Fruit fly (Drosophila melanogaster) whole organism, embryonic: ENCODE data around the gene CG43291.

Source experiments
- Atf6 ChIP-seq: fragments of 200-800 bp; sonication (Bioruptor generic); IDR thresholded peaks from 2 replicates; pipeline ENCODE4 v1.3.6; 2022; ENCODE audit warnings: missing biosample characterization, missing genetic modification characterization
- CG10147 ChIP-seq: fragments of 200-800 bp; sonication (Bioruptor generic); optimal IDR thresholded peaks from 2 replicates; lab custom pipeline; 2019; ENCODE audit warnings: missing biosample characterization, mild to moderate bottlenecking, missing genetic modification characterization, moderate library complexity
- CG10209 ChIP-seq: fragments of 200-800 bp; sonication (Bioruptor generic); optimal IDR thresholded peaks from 3 replicates; lab custom pipeline; 2017; ENCODE audit warnings: missing biosample characterization, mild to moderate bottlenecking, missing genetic modification characterization, missing genetic modification reagents
- CG10321 ChIP-seq: fragments of 200-800 bp; sonication (Bioruptor generic); IDR thresholded peaks from 2 replicates; pipeline ENCODE4 v1.3.6; 2022; ENCODE audit warnings: missing biosample characterization, missing genetic modification characterization
- CG10979 ChIP-seq: fragments of 200-800 bp; sonication (Bioruptor generic); optimal IDR thresholded peaks from 2 replicates; lab custom pipeline; 2018; ENCODE audit warnings: missing biosample characterization, mild to moderate bottlenecking, missing genetic modification characterization, moderate library complexity
- CG11456 ChIP-seq: fragments of 200-800 bp; sonication (Bioruptor generic); IDR thresholded peaks from 3 replicates; pipeline ENCODE4 v1.3.6; 2022; ENCODE audit warnings: missing biosample characterization, missing genetic modification characterization
- CG11504 ChIP-seq: fragments of 200-800 bp; sonication (Bioruptor generic); optimal IDR thresholded peaks from 3 replicates; lab custom pipeline; 2019; ENCODE audit warnings: missing biosample characterization, mild to moderate bottlenecking, missing genetic modification characterization, moderate library complexity
- CG12299 ChIP-seq: fragments of 200-800 bp; sonication (Bioruptor generic); optimal IDR thresholded peaks from 2 replicates; lab custom pipeline; 2018; ENCODE audit warnings: missing biosample characterization, mild to moderate bottlenecking, missing genetic modification characterization
- CG16815 ChIP-seq: fragments of 200-800 bp; sonication (Bioruptor generic); optimal IDR thresholded peaks from 3 replicates; lab custom pipeline; 2017; ENCODE audit warnings: missing biosample characterization, mild to moderate bottlenecking, missing genetic modification characterization
- CG17829 ChIP-seq: fragments of 200-800 bp; optimal IDR thresholded peaks from 2 replicates; lab custom pipeline; 2019; ENCODE audit warnings: missing biosample characterization, mild to moderate bottlenecking, missing genetic modification characterization, moderate library complexity
- CG18619 ChIP-seq: fragments of 200-800 bp; sonication (Bioruptor generic); optimal IDR thresholded peaks from 3 replicates; lab custom pipeline; 2017; ENCODE audit warnings: missing biosample characterization, mild to moderate bottlenecking, missing genetic modification characterization
- CG32767 ChIP-seq: fragments of 200-800 bp; sonication (Bioruptor generic); IDR thresholded peaks from 2 replicates; pipeline ENCODE4 v1.3.6; 2022; ENCODE audit warnings: missing biosample characterization, missing genetic modification characterization
- CG4617 ChIP-seq: fragments of 200-800 bp; sonication (Bioruptor generic); optimal IDR thresholded peaks from 3 replicates; lab custom pipeline; 2016; ENCODE audit warnings: missing biosample characterization, missing genetic modification characterization, borderline replicate concordance
- CG8359 ChIP-seq: fragments of 200-800 bp; sonication (Bioruptor generic); optimal IDR thresholded peaks from 2 replicates; lab custom pipeline; 2017; ENCODE audit warnings: missing biosample characterization, mild to moderate bottlenecking, missing genetic modification characterization, borderline replicate concordance
- CG8765 ChIP-seq: fragments of 200-800 bp; sonication (Bioruptor generic); IDR thresholded peaks from 2 replicates; pipeline ENCODE4 v1.3.6; 2022; ENCODE audit warnings: missing biosample characterization, missing genetic modification characterization
- CG9817 ChIP-seq: fragments of 200-800 bp; sonication (Bioruptor generic); optimal IDR thresholded peaks from 2 replicates; lab custom pipeline; 2018; ENCODE audit warnings: missing biosample characterization, mild to moderate bottlenecking, missing genetic modification characterization, moderate library complexity
- CTCF ChIP-seq: fragments of 200-800 bp; sonication (Bioruptor generic); optimal IDR thresholded peaks from 2 replicates; lab custom pipeline; 2017; ENCODE audit warnings: missing biosample characterization, mild to moderate bottlenecking, missing genetic modification characterization, moderate library complexity
- CrebB ChIP-seq: fragments of 200-800 bp; sonication (Bioruptor generic); optimal IDR thresholded peaks from 3 replicates; lab custom pipeline; 2018; ENCODE audit warnings: missing biosample characterization, mild to moderate bottlenecking, missing genetic modification characterization
- D ChIP-seq, 2 experiments: fragments of 200-800 bp in 1 of 2; fragments of >200 bp in 1 of 2; sonication (Bioruptor generic) in 1 of 2; optimal IDR thresholded peaks; 2 replicates in 1 of 2; 3 replicates in 1 of 2; lab custom pipeline; 2017; ENCODE audit warnings: mild to moderate bottlenecking in 1 of 2, missing biosample characterization in 1 of 2, missing genetic modification characterization in 1 of 2, missing genetic modification reagents in 1 of 2
- Dfd ChIP-seq, 2 experiments: fragments of >200 bp; optimal IDR thresholded peaks; 2 replicates each; lab custom pipeline; 2017; ENCODE audit warnings: missing biosample characterization in 2 of 2, missing genetic modification characterization in 2 of 2
- Dref ChIP-seq: fragments of 200-800 bp; sonication (Bioruptor generic); IDR thresholded peaks from 2 replicates; pipeline ENCODE4 v1.3.6; 2022; ENCODE audit warnings: missing biosample characterization, missing genetic modification characterization
- HHEX ChIP-seq: fragments of 200-800 bp; sonication (Bioruptor generic); optimal IDR thresholded peaks from 3 replicates; lab custom pipeline; 2017; ENCODE audit warnings: missing biosample characterization, mild to moderate bottlenecking, missing genetic modification characterization, missing genetic modification reagents
- HLH54F ChIP-seq: fragments of 200-800 bp; sonication (Bioruptor generic); optimal IDR thresholded peaks from 3 replicates; lab custom pipeline; 2016; ENCODE audit warnings: missing biosample characterization, missing genetic modification characterization
- Hr3 ChIP-seq: fragments of 200-800 bp; sonication (Bioruptor generic); optimal IDR thresholded peaks from 3 replicates; lab custom pipeline; 2016; ENCODE audit warnings: missing biosample characterization, missing genetic modification characterization
- MBD-R2 ChIP-seq: fragments of 200-800 bp; sonication (Bioruptor generic); IDR thresholded peaks from 2 replicates; pipeline ENCODE4 v1.3.6; 2022; ENCODE audit warnings: missing biosample characterization, missing genetic modification characterization
- NK7.1 ChIP-seq: fragments of 200-800 bp; sonication (Bioruptor generic); optimal IDR thresholded peaks from 3 replicates; lab custom pipeline; 2016; ENCODE audit warnings: missing biosample characterization, missing genetic modification characterization
- Nf-YA ChIP-seq: fragments of 200-800 bp; sonication (Bioruptor generic); IDR thresholded peaks from 2 replicates; pipeline ENCODE4 v1.3.6; 2022; ENCODE audit warnings: missing biosample characterization, missing genetic modification characterization
- Nf-YB ChIP-seq: fragments of 200-800 bp; sonication (Bioruptor generic); optimal IDR thresholded peaks from 3 replicates; lab custom pipeline; 2019; ENCODE audit warnings: missing biosample characterization, mild to moderate bottlenecking, missing genetic modification characterization, moderate library complexity
- Side ChIP-seq: fragments of 200-800 bp; sonication (Bioruptor generic); optimal IDR thresholded peaks from 2 replicates; lab custom pipeline; 2016; ENCODE audit warnings: missing biosample characterization, missing genetic modification characterization
- Stat92E ChIP-seq, 3 experiments: fragments of >200 bp in 2 of 3; fragments of 200-800 bp in 1 of 3; sonication (Bioruptor generic) in 1 of 3; optimal IDR thresholded peaks; 2 replicates each; lab custom pipeline; 2017 to 2019; ENCODE audit warnings: missing biosample characterization in 3 of 3, missing genetic modification characterization in 3 of 3, mild to moderate bottlenecking in 1 of 3, moderate library complexity in 1 of 3
- TFAM ChIP-seq: fragments of 200-800 bp; sonication (Bioruptor generic); optimal IDR thresholded peaks from 2 replicates; lab custom pipeline; 2017; ENCODE audit warnings: missing biosample characterization, missing genetic modification characterization, inconsistent platforms
- amos ChIP-seq: fragments of 200-800 bp; sonication (Bioruptor generic); IDR thresholded peaks from 2 replicates; pipeline ENCODE4 v1.3.6; 2022; ENCODE audit warnings: missing biosample characterization, missing genetic modification characterization; ENCODE audit not compliant: partially characterized antibody
- ara ChIP-seq: fragments of 200-800 bp; sonication (Bioruptor generic); IDR thresholded peaks from 2 replicates; pipeline ENCODE4 v1.3.6; 2022; ENCODE audit warnings: missing biosample characterization, missing genetic modification characterization
- ash1 ChIP-seq: fragments of 200-800 bp; sonication (Bioruptor generic); optimal IDR thresholded peaks from 2 replicates; lab custom pipeline; 2018; ENCODE audit warnings: missing biosample characterization, mild to moderate bottlenecking, missing genetic modification characterization
- btn ChIP-seq: fragments of 200-800 bp; sonication (Bioruptor generic); optimal IDR thresholded peaks from 2 replicates; lab custom pipeline; 2016; ENCODE audit warnings: missing biosample characterization, missing genetic modification characterization
- cad ChIP-seq: fragments of >200 bp; optimal IDR thresholded peaks from 2 replicates; lab custom pipeline; 2017; ENCODE audit warnings: missing biosample characterization, missing genetic modification characterization
- exex ChIP-seq: fragments of 200-800 bp; sonication (Bioruptor generic); optimal IDR thresholded peaks from 4 replicates; lab custom pipeline; 2018; ENCODE audit warnings: missing biosample characterization, mild to moderate bottlenecking, missing genetic modification characterization, moderate library complexity
- gro ChIP-seq: fragments of 200-800 bp; sonication (Bioruptor generic); optimal IDR thresholded peaks from 2 replicates; lab custom pipeline; 2016; ENCODE audit warnings: missing biosample characterization, missing genetic modification characterization
- kay ChIP-seq: fragments of 200-800 bp; sonication (Bioruptor generic); optimal IDR thresholded peaks from 2 replicates; lab custom pipeline; 2016; ENCODE audit warnings: missing biosample characterization, missing genetic modification characterization
- lmd ChIP-seq: fragments of 200-800 bp; sonication (Bioruptor generic); IDR thresholded peaks from 2 replicates; pipeline ENCODE4 v1.3.6; 2022; ENCODE audit warnings: missing biosample characterization, missing genetic modification characterization
- lov ChIP-seq, 2 experiments: fragments of 200-800 bp in 1 of 2; fragments of >200 bp in 1 of 2; sonication (Bioruptor generic) in 1 of 2; IDR thresholded peaks in 1 of 2; optimal IDR thresholded peaks in 1 of 2; 2 replicates in 1 of 2; 3 replicates in 1 of 2; pipeline versions ENCODE4 v1.3.6 to Lab custom; 2017 to 2022; ENCODE audit warnings: missing biosample characterization in 1 of 2, missing genetic modification characterization in 1 of 2
- nerfin-1 ChIP-seq: fragments of 200-800 bp; sonication (Bioruptor generic); optimal IDR thresholded peaks from 3 replicates; lab custom pipeline; 2019; ENCODE audit warnings: missing biosample characterization, mild to moderate bottlenecking, missing genetic modification characterization, moderate library complexity
- pfk ChIP-seq: fragments of 200-800 bp; sonication (Bioruptor generic); optimal IDR thresholded peaks from 2 replicates; lab custom pipeline; 2018; ENCODE audit warnings: missing biosample characterization, mild to moderate bottlenecking, missing genetic modification characterization, moderate library complexity
- salm ChIP-seq: fragments of 200-800 bp; sonication (Bioruptor generic); optimal IDR thresholded peaks from 2 replicates; lab custom pipeline; 2018; ENCODE audit warnings: missing biosample characterization, mild to moderate bottlenecking, missing genetic modification characterization
- sna ChIP-seq: fragments of 200-800 bp; sonication (Bioruptor generic); IDR thresholded peaks from 2 replicates; pipeline ENCODE4 v1.3.6; 2022; ENCODE audit warnings: missing biosample characterization, missing genetic modification characterization; ENCODE audit not compliant: partially characterized antibody
- so ChIP-seq: fragments of 200-800 bp; sonication (Bioruptor generic); IDR thresholded peaks from 3 replicates; pipeline ENCODE4 v1.3.6; 2022; ENCODE audit warnings: missing biosample characterization, missing genetic modification characterization
- tll ChIP-seq, 2 experiments: fragments of 200-800 bp in 1 of 2; fragments of >200 bp in 1 of 2; sonication (Bioruptor generic) in 1 of 2; optimal IDR thresholded peaks; 2 replicates each; lab custom pipeline; 2017 to 2019; ENCODE audit warnings: missing biosample characterization in 2 of 2, missing genetic modification characterization in 2 of 2, mild to moderate bottlenecking in 1 of 2, moderate library complexity in 1 of 2
- tup ChIP-seq: fragments of 200-800 bp; sonication (Bioruptor generic); optimal IDR thresholded peaks from 2 replicates; lab custom pipeline; 2016; ENCODE audit warnings: missing biosample characterization, mild to moderate bottlenecking, missing genetic modification characterization, moderate library complexity

CG43291 gene

DNA sequence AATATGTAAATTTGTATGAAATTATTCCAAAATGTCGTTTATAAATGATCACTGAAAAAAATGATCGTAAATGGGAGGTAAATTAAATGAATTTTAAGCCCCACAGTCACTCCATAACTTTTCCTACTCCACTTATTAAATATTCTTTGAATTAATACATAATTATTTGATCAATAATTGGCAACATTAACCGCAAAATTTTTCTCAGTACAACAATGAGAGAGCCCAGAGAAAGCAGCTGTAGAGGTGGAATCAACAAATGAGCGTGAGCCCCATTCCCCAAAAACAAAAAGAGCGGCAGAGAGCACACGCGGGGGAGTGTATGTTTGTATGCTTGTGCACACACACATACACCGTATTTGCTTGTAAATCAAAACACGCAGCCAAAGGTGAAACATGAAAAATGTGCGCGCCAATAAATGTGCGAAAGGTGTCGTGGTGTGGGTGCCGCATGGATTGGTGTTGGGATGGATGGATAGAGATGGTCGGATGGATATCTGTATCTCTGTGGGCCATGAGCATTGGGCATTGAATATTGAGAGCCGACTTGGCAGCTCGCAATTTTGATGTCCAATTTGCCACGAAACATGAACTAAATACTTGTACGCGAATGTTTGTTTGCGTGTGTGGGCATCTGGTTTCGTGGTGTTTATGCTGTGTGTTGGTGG, 39.4 kb upstream of the CG43291 start (continued):
- TF ChIP-seq CG10147 (GFP tag; lab: Kevin White, UChicago) (peak; percentile 99), nerfin-1 (tag; lab: Kevin White, UChicago) (peak; percentile 96), CG17829 (tag; lab: Kevin White, UChicago) (peak; percentile 99), exex (tag; lab: Kevin White, UChicago) (peak; percentile 75), Dref (GFP tag; lab: Robert Waterston, UW) (no peak), pfk (no peak), gro (GFP tag; lab: Kevin White, UChicago) (peak; percentile 94), salm (tag; lab: Kevin White, UChicago) (peak; percentile 98), Side (GFP tag; lab: Kevin White, UChicago) (peak; percentile 93), CG10209 (peak; percentile 99), lov (optimal IDR thresholded peaks at IDR 0.05; lab: Kevin White, UChicago) (no peak), lov (GFP tag; IDR thresholded peaks at IDR 0.05; lab: Robert Waterston, UW) (no peak), CG4617 (GFP tag; lab: Kevin White, UChicago) (peak; percentile 98), HHEX (GFP tag; lab: Kevin White, UChicago) (peak; percentile 98), CG18619 (GFP tag; lab: Kevin White, UChicago) (peak; percentile 98), tup (GFP tag; lab: Kevin White, UChicago) (peak; percentile 95), Atf6 (GFP tag; lab: Robert Waterston, UW) (no peak), MBD-R2 (GFP tag; lab: Robert Waterston, UW) (no peak), Hr3 (GFP tag; lab: Kevin White, UChicago) (peak; percentile 99), CTCF (GFP tag; lab: Kevin White, UChicago) (peak; percentile 73), D (optimal IDR thresholded peaks at IDR 0.05; lab: Kevin White, UChicago) (peak; percentile 74), D (GFP tag; optimal IDR thresholded peaks at IDR 0.05; lab: Kevin White, UChicago) (peak; percentile 97), ara (GFP tag; lab: Robert Waterston, UW) (no peak), NK7.1 (peak; percentile 60), Stat92E (GFP tag; optimal IDR thresholded peaks at IDR 0.05; lab: Kevin White, UChicago) (peak in 1 of 3 experiments; percentile 94), ash1 (peak; percentile 71), CG32767 (no peak), CG9817 (tag; lab: Kevin White, UChicago) (peak; percentile 98), Nf-YA (GFP tag; lab: Robert Waterston, UW) (no peak), cad (GFP tag; lab: Kevin White, UChicago) (no peak), CG12299 (tag; lab: Kevin White, UChicago) (peak; percentile 98), CG8359 (GFP tag; lab: Kevin White, UChicago) (peak; percentile 89), CrebB (tag; lab: Kevin White, UChicago) (peak; percentile 98), so (GFP tag; lab: Robert Waterston, UW) (no peak), CG10979 (tag; lab: Kevin White, UChicago) (peak; percentile 98), sna (GFP tag; lab: Robert Waterston, UW) (no peak), CG16815 (GFP tag; lab: Kevin White, UChicago) (peak; percentile 98), lmd (GFP tag; lab: Robert Waterston, UW) (no peak), CG8765 (GFP tag; lab: Robert Waterston, UW) (no peak), CG11456 (GFP tag; lab: Robert Waterston, UW) (no peak), Dfd (GFP tag; optimal IDR thresholded peaks at IDR 0.05; lab: Kevin White, UChicago) (peak in 1 of 2 experiments; percentile 89), CG11504 (tag; lab: Kevin White, UChicago) (peak; percentile 98), kay (GFP tag; lab: Kevin White, UChicago) (peak; percentile 96), CG10321 (GFP tag; lab: Robert Waterston, UW) (no peak), amos (GFP tag; lab: Robert Waterston, UW) (no peak), TFAM (GFP tag; lab: Kevin White, UChicago) (peak; percentile 88), Nf-YB (peak; percentile 90), btn (GFP tag; lab: Kevin White, UChicago) (peak; percentile 75), HLH54F (GFP tag; lab: Kevin White, UChicago) (peak; percentile 95), tll (GFP tag; optimal IDR thresholded peaks at IDR 0.05; lab: Kevin White, UChicago) (peak in 1 of 2 experiments; percentile 23)
